Worm (Caenorhabditis elegans) whole organism, early embryonic: ENCODE results near the gene Y68A4B.3.
"Not testable (repeated sequence)": the region's sequence is repeated elsewhere in the genome, so short reads cannot be mapped to it uniquely, and the experiment has no call there.

Experiments
- B0310.2 ChIP-seq: sonication (generic microtip); optimal IDR thresholded peaks from 2 replicates; lab custom pipeline; 2016; ENCODE audit warnings: mild to moderate bottlenecking, missing genetic modification characterization, missing compliant biosample characterization
- F13C5.2 ChIP-seq: sonication (generic microtip); optimal IDR thresholded peaks from 2 replicates; lab custom pipeline; 2017; ENCODE audit warnings: mild to moderate bottlenecking, missing genetic modification characterization, inconsistent platforms, missing compliant biosample characterization
- aly-1 ChIP-seq: sonication (generic microtip); optimal IDR thresholded peaks from 2 replicates; lab custom pipeline; 2016; ENCODE audit warnings: missing genetic modification characterization, missing compliant biosample characterization
- ama-1 ChIP-seq: fragments of 150-350 bp; optimal IDR thresholded peaks from 2 replicates; lab custom pipeline; 2014
- ceh-13 ChIP-seq: fragments of 200-800 bp; sonication (Bioruptor generic); optimal IDR thresholded peaks from 2 replicates; lab custom pipeline; 2018; ENCODE audit warnings: mild to moderate bottlenecking, missing genetic modification characterization, missing compliant biosample characterization
- ceh-36 ChIP-seq: sonication (generic microtip); optimal IDR thresholded peaks from 2 replicates; lab custom pipeline; 2016; ENCODE audit warnings: missing genetic modification characterization, inconsistent platforms, missing compliant biosample characterization
- ets-7 ChIP-seq: sonication (generic microtip); optimal IDR thresholded peaks from 2 replicates; lab custom pipeline; 2016; ENCODE audit warnings: missing genotype, missing genetic modification characterization, missing compliant biosample characterization
- flt-1 ChIP-seq: fragments of 200-800 bp; sonication (Bioruptor generic); IDR thresholded peaks from 2 replicates; pipeline ENCODE4 v1.3.6; 2022; ENCODE audit warnings: missing genetic modification characterization, missing compliant biosample characterization
- hmbx-1 ChIP-seq: sonication (generic microtip); optimal IDR thresholded peaks from 2 replicates; lab custom pipeline; 2016; ENCODE audit warnings: mild to moderate bottlenecking, missing genetic modification characterization, missing compliant biosample characterization
- hmg-4 ChIP-seq: fragments of 200-800 bp; sonication (Bioruptor generic); optimal IDR thresholded peaks from 2 replicates; lab custom pipeline; 2018; ENCODE audit warnings: mild to moderate bottlenecking, missing genetic modification characterization, missing compliant biosample characterization
- hnd-1 ChIP-seq: sonication (generic microtip); optimal IDR thresholded peaks from 2 replicates; lab custom pipeline; 2016; ENCODE audit warnings: missing genetic modification characterization, missing compliant biosample characterization
- pes-1 ChIP-seq: fragments of 200-800 bp; sonication (Bioruptor generic); IDR thresholded peaks from 2 replicates; pipeline ENCODE4 v1.3.6; 2022; ENCODE audit warnings: missing genetic modification reagents, missing genetic modification characterization, missing compliant biosample characterization
- scrt-1 ChIP-seq: fragments of 200-800 bp; sonication (Bioruptor generic); IDR thresholded peaks from 2 replicates; pipeline ENCODE4 v1.3.6; 2022; ENCODE audit warnings: missing genetic modification characterization, missing compliant biosample characterization
- sea-1 ChIP-seq: fragments of 200-800 bp; sonication (Bioruptor generic); conservative IDR thresholded peaks from 2 replicates; pipeline ENCODE4 v1.3.6; 2022; ENCODE audit warnings: missing genetic modification characterization, missing compliant biosample characterization
- tbx-11 ChIP-seq: fragments of 200-800 bp; sonication (Bioruptor generic); IDR thresholded peaks from 2 replicates; pipeline ENCODE4 v1.3.6; 2022; ENCODE audit warnings: missing genetic modification characterization, missing compliant biosample characterization
- tbx-37 ChIP-seq: fragments of 200-800 bp; sonication (Bioruptor generic); conservative IDR thresholded peaks from 2 replicates; pipeline ENCODE4 v1.3.6; 2022; ENCODE audit warnings: missing genetic modification reagents, missing genetic modification characterization, missing compliant biosample characterization
- tra-4 ChIP-seq: sonication (generic microtip); optimal IDR thresholded peaks from 2 replicates; lab custom pipeline; 2017; ENCODE audit warnings: missing genetic modification characterization, missing compliant biosample characterization

Gene Y68A4B.3

DNA sequence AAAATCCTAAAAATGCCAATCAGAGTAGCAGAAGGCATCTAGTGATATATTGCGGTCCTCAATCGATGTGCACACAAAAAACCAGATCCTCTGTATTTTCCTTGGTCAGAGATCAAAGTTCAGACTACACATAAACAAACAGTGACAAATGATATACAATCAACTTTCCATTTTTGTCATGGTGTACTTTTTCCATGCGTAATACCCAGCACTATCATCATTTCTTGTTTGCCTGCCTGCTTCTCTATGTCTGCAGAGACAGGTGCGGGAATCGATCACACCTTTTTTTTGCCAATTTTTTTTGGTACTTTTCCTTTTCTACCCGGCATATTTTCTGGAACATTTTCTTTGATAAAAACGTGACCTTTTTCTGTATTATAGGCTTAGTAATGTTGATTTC lies 15.8 kb upstream of the Y68A4B.3 start:
- TF ChIP-seq ets-7 (tag; lab: Kevin White, UChicago): no peak
- TF ChIP-seq tra-4 (tag; lab: Kevin White, UChicago): no peak
- no peak for TF ChIP-seq flt-1 (GFP tag; lab: Robert Waterston, UW)
- no peak for TF ChIP-seq hmbx-1
- TF ChIP-seq ceh-36: no peak
- TF ChIP-seq scrt-1 (GFP tag; lab: Robert Waterston, UW): no peak
- TF ChIP-seq tbx-37 (GFP tag; lab: Robert Waterston, UW): no peak
- no peak for TF ChIP-seq hnd-1 (tag; lab: Kevin White, UChicago)
- no peak for TF ChIP-seq tbx-11 (GFP tag; lab: Robert Waterston, UW)
- TF ChIP-seq pes-1 (GFP tag; lab: Robert Waterston, UW): no peak
- TF ChIP-seq aly-1 (tag; lab: Kevin White, UChicago): no peak
- TF ChIP-seq ceh-13 (GFP tag; lab: Kevin White, UChicago): no peak
- TF ChIP-seq F13C5.2 (tag; lab: Kevin White, UChicago): no peak
- no peak for TF ChIP-seq ama-1 (lab: Kevin White, UChicago)
- no peak for TF ChIP-seq sea-1
- TF ChIP-seq B0310.2 (tag; lab: Kevin White, UChicago): no peak
- TF ChIP-seq hmg-4 (GFP tag; lab: Kevin White, UChicago): no peak

DNA sequence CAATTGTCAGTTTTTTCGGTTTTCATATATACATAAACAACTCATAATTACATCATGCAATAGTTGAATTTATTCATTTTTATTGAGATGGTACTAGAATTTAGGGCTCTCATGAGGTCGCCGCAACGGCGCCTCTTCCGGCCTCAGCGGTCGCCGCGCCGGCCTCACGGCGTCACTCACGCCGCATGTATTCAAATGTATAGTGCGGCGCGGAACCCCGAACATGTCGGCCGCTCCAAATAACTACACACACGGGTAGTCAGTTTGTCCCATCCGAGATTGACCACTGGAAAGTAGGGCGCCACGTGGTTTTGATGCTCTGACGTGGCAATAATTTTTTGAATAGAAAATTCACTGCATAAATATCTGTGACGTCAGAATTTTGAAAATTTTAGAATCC lies 15.2 kb upstream of the Y68A4B.3 start:
- no peak for TF ChIP-seq hmg-4 (GFP tag; lab: Kevin White, UChicago)
- no peak for TF ChIP-seq tra-4 (tag; lab: Kevin White, UChicago)
- TF ChIP-seq B0310.2 (tag; lab: Kevin White, UChicago): no peak
- no peak for TF ChIP-seq sea-1
- no peak for TF ChIP-seq scrt-1 (GFP tag; lab: Robert Waterston, UW)
- no peak for TF ChIP-seq pes-1 (GFP tag; lab: Robert Waterston, UW)
- TF ChIP-seq flt-1 (GFP tag; lab: Robert Waterston, UW): no peak
- TF ChIP-seq hnd-1 (tag; lab: Kevin White, UChicago): no peak
- no peak for TF ChIP-seq ets-7 (tag; lab: Kevin White, UChicago)
- no peak for TF ChIP-seq ceh-36
- no peak for TF ChIP-seq tbx-37 (GFP tag; lab: Robert Waterston, UW)
- no peak for TF ChIP-seq tbx-11 (GFP tag; lab: Robert Waterston, UW)

DNA sequence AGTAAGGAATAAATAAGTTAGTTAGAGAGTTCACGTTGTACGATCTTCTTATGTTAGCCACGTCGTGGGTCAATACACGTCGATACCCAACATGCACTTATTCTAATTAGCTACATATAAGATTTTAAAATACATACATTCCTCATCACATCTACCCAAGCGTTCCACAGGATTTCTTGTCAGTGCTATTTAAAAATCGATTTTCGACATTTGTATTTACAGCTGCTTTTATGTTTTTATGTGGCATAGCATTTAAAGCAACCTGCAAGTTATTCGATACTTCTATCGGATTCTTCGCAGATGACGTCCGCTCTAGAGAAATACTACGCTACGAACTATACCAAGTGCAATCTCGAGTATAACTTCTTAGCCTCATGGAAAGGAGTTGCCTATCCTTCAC lies 13.0 kb upstream of the Y68A4B.3 start, which contains the start of gene srh-115:
TSS of gene srh-115 (plus strand) at position 301 of the 400 bp plus-strand sequence.
- TF ChIP-seq hnd-1 (tag; lab: Kevin White, UChicago) (no peak), hmg-4 (GFP tag; lab: Kevin White, UChicago) (no peak)

DNA sequence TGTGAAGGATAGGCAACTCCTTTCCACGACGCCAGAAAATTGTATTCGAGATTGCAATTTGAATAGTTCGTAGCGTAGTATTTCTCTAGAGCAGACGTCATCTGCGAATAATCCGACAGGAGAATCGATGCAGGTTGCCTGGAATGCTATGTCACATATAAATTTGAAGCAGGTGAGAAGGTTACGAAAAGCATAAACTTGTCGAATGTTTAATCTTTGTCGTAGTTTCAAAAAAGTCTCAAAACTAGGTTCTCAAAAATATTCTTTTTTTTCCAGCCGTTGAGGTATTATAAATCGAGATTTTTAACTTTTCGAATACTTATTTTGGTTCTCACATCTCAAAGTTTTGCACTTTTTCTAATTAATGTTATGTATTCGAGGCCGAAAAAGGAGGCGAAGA lies 12.6 kb upstream of the Y68A4B.3 start, which contains the start of gene srh-116:
TSS of gene srh-116 (minus strand) at position 101 of the 400 bp plus-strand sequence.
- TF ChIP-seq ceh-36; scrt-1 (GFP tag; lab: Robert Waterston, UW); hmg-4 (GFP tag; lab: Kevin White, UChicago): not testable (repeated sequence)

DNA sequence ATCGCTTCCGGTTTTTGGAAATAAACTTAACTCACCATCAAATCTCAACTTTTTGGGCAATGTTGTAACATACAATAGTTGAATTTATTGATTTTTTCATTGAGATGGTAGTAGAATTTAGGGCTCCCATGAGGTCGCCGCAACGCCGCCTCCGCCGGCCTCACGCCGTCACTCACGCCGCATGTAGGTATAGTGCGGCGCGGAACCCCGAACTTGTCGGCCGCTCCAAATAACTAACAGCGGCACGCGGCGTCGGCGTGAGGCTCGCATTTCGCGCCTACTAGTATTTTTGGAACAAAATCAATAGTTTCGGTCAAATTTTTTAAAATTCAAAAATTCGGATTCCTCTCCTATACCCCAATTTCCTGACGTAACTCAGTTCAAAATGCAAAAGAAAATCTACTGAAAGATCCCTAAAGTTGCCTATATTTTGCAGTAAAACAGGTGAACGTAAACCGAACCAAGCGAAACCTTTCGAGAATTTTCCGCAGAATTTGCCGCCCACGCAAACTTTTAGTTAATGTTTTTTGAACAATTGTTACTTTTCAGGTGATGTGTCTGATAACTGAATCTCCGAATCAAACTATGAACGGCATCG lies 9.0 kb upstream of the Y68A4B.3 start, which contains the start of gene Y61B8A.6:
TSS of gene Y61B8A.6 (plus strand) at position 548 of the 598 bp plus-strand sequence.
- TF ChIP-seq tbx-11 (GFP tag; lab: Robert Waterston, UW) (no peak), sea-1 (no peak), hnd-1 (tag; lab: Kevin White, UChicago) (no peak), hmg-4 (GFP tag; lab: Kevin White, UChicago) (no peak), tbx-37 (GFP tag; lab: Robert Waterston, UW) (no peak), ets-7 (tag; lab: Kevin White, UChicago) (no peak), ceh-36 (no peak), ceh-13 (GFP tag; lab: Kevin White, UChicago) (no peak), scrt-1 (GFP tag; lab: Robert Waterston, UW) (no peak), ama-1 (lab: Kevin White, UChicago) (no peak), aly-1 (tag; lab: Kevin White, UChicago) (no peak), hmbx-1 (no peak), flt-1 (GFP tag; lab: Robert Waterston, UW) (no peak), tra-4 (tag; lab: Kevin White, UChicago) (no peak), pes-1 (GFP tag; lab: Robert Waterston, UW) (no peak)

DNA sequence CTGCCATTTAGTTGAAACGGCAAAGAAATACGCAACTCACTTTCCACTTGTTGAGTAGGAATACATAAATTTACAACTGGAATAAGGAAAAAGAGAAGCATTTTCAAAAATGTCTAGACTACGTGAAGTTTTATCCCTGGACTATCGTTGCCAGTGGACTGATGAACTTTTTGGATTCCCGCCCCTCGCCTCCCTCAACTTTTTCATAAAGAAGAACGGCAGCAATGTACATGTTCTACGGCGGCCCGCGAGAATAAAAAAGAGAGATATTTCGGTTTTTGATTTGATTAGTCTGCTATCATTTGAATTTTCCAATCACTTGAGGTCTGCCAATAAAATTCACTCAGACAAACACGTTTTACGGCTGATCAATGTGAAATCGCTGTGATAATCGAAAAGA lies 6.5 kb upstream of the Y68A4B.3 start, which contains the start of gene clec-243:
TSS of gene clec-243 (minus strand) at position 101 of the 400 bp plus-strand sequence.
- no peak for TF ChIP-seq hmbx-1
- no peak for TF ChIP-seq hmg-4 (GFP tag; lab: Kevin White, UChicago)
- no peak for TF ChIP-seq tra-4 (tag; lab: Kevin White, UChicago)
- no peak for TF ChIP-seq hnd-1 (tag; lab: Kevin White, UChicago)
- TF ChIP-seq aly-1 (tag; lab: Kevin White, UChicago): no peak
- no peak for TF ChIP-seq sea-1
- TF ChIP-seq B0310.2 (tag; lab: Kevin White, UChicago): no peak
- TF ChIP-seq ets-7 (tag; lab: Kevin White, UChicago): no peak
- no peak for TF ChIP-seq F13C5.2 (tag; lab: Kevin White, UChicago)
- TF ChIP-seq scrt-1 (GFP tag; lab: Robert Waterston, UW): no peak
- no peak for TF ChIP-seq flt-1 (GFP tag; lab: Robert Waterston, UW)

DNA sequence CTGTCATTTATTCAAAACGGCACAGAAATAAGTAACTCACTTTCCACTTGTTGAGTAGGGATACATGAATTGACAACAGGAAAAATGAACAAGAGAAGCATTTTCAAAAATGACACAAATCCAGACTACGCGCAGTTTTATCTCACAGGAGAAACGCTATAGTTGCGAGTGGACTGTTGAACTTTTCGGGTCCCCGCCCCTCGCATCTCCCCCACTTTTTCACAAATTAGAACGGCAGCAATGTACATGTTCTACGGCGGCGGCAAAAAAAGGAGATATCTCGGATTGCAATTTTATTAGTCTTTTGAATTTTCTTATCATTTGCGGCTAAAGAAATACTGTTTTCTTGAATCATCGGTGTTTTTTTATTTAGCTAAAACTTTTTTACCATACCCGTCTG lies 3.0 kb upstream of the Y68A4B.3 start, which contains the start of gene clec-242:
TSS of gene clec-242 (minus strand) at position 101 of the 400 bp plus-strand sequence.
- TF ChIP-seq ama-1 (lab: Kevin White, UChicago): no peak
- no peak for TF ChIP-seq aly-1 (tag; lab: Kevin White, UChicago)
- no peak for TF ChIP-seq hmg-4 (GFP tag; lab: Kevin White, UChicago)
- no peak for TF ChIP-seq ets-7 (tag; lab: Kevin White, UChicago)
- TF ChIP-seq F13C5.2 (tag; lab: Kevin White, UChicago): no peak
- TF ChIP-seq flt-1 (GFP tag; lab: Robert Waterston, UW): no peak
- TF ChIP-seq tbx-37 (GFP tag; lab: Robert Waterston, UW): no peak
- no peak for TF ChIP-seq tbx-11 (GFP tag; lab: Robert Waterston, UW)
- no peak for TF ChIP-seq ceh-36
- TF ChIP-seq B0310.2 (tag; lab: Kevin White, UChicago): no peak
- TF ChIP-seq hmbx-1: no peak
- no peak for TF ChIP-seq pes-1 (GFP tag; lab: Robert Waterston, UW)
- no peak for TF ChIP-seq scrt-1 (GFP tag; lab: Robert Waterston, UW)
- no peak for TF ChIP-seq tra-4 (tag; lab: Kevin White, UChicago)
- TF ChIP-seq sea-1: no peak
- no peak for TF ChIP-seq ceh-13 (GFP tag; lab: Kevin White, UChicago)
- no peak for TF ChIP-seq hnd-1 (tag; lab: Kevin White, UChicago)
